Fruit fly (Drosophila melanogaster) whole organism, wandering third instar larva: ENCODE measurements around the gene CG14722.

Experiments
- Dfd ChIP-seq: fragments of >200 bp; optimal IDR thresholded peaks from 2 replicates; lab custom pipeline; 2017; ENCODE audit warnings: missing biosample characterization, missing genetic modification characterization
- dl ChIP-seq, 2 experiments: fragments of 175-275, 200-275 bp in 1 of 2; fragments of 200-275 bp in 1 of 2; sonication (Bioruptor generic); optimal IDR thresholded peaks; lab custom pipeline; 2018; ENCODE audit warnings: mild to moderate bottlenecking in 2 of 2, missing biosample characterization in 2 of 2, missing genetic modification characterization in 2 of 2, moderate library complexity in 2 of 2; ENCODE audit not compliant: partially characterized antibody in 2 of 2, insufficient read depth in 1 of 2
- ey ChIP-seq: fragments of 200-800 bp; sonication (Bioruptor generic); optimal IDR thresholded peaks from 2 replicates; lab custom pipeline; 2016; ENCODE audit warnings: missing biosample characterization, missing genetic modification characterization

DNA sequence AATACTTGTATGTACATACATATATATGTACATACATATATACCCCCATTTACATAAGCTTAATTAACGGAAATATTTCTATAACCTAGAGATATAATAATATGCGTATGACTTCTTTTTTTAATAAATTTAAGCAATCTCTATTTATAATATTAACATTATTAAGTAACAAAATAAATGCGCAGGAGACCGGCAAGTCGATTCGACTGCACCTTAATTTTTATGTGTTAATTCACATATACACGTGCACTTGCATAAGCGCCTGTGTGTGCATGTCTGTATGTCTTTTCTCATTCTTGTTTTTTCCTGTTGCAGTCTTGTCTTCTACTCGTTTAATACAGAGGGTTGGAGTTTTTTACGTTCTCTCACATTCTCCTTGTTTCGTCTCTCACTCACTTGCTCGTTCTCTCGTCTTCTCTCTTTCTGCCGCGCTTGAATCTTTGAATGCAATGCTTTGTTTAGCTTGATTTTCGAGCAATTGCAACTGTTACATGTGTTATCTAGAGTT lies 38.5 kb downstream of the CG14722 start:
- peak; percentile 55 to 59 for TF ChIP-seq dl (GFP tag; optimal IDR thresholded peaks at IDR 0.05; lab: Kevin White, UChicago; ENCODE audit: insufficient read depth in 1 of 2, partially characterized antibody in 2 of 2)
- peak; percentile 84 for TF ChIP-seq ey (GFP tag; lab: Kevin White, UChicago)
- TF ChIP-seq Dfd (GFP tag; lab: Kevin White, UChicago), result no peak
